Fruit fly (Drosophila melanogaster): ENCODE measurements around the gene CG2260.

CG2260 gene

DNA sequence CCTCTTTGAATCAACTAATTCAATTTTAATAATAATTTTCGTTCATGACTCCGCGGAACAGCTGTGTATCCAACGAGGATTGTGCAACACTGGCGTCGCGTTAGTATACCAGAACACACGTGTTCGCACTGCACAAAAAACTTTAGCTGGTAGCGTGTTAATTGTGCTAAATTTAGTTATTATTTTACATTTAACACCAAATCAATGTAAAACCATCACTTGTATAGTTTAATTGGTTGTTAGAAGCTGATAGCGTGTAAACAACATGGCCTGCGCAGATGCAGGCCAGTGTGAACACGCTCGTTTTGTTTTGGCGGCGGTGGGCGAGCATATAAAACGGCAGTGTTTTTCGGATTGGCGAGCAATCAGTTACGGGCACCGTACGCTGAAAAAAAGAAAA lies 36.3 kb upstream of the CG2260 start, which contains the start of the genes Traf6 and GIIIspla2 (continued):
- TF ChIP-seq sqz (GFP tag; optimal IDR thresholded peaks at IDR 0.05) (no peak), CG31224 (GFP tag; IDR thresholded peaks at IDR 0.05) (peak; percentile 72), NFAT (GFP tag; IDR thresholded peaks at IDR 0.05) (peak; percentile 50; the same call in 1 of the 2 replicates), Ets65A (GFP tag) (peak; percentile 97), CG9609 (GFP tag; optimal IDR thresholded peaks at IDR 0.05) (peak; percentile 59), CG15479 (GFP tag; optimal IDR thresholded peaks at IDR 0.05) (no peak), CG5953 (GFP tag; IDR thresholded peaks at IDR 0.05) (peak; percentile 61; the same call in 1 of the 2 replicates), CG7271 (tag; optimal IDR thresholded peaks at IDR 0.05) (no peak), CG9876 (GFP tag; optimal IDR thresholded peaks at IDR 0.05) (peak; percentile 13), CG11093 (GFP tag; IDR thresholded peaks at IDR 0.05) (peak; percentile 43; the same call in 1 of the 3 replicates), CG1602 (GFP tag; optimal IDR thresholded peaks at IDR 0.05) (peak; percentile 57), pros (GFP tag; optimal IDR thresholded peaks at IDR 0.05) (no peak), CG1603 (tag; optimal IDR thresholded peaks at IDR 0.05) (peak; percentile 90), cato (GFP tag; optimal IDR thresholded peaks at IDR 0.05; ENCODE audit: borderline replicate concordance) (peak; percentile 8), corto (GFP tag; optimal IDR thresholded peaks at IDR 0.05) (no peak), CG7786 (GFP tag; optimal IDR thresholded peaks at IDR 0.05) (peak; percentile 72), Usf (GFP tag; optimal IDR thresholded peaks at IDR 0.05) (peak; percentile 55), Jarid2 (GFP tag; optimal IDR thresholded peaks at IDR 0.05) (peak; percentile 48), CG31388 (GFP tag; optimal IDR thresholded peaks at IDR 0.05) (no peak), CG13624 (GFP tag; optimal IDR thresholded peaks at IDR 0.05) (peak; percentile 56), CG14965 (GFP tag; optimal IDR thresholded peaks at IDR 0.05; ENCODE audit: borderline replicate concordance) (no peak), chm (GFP tag; IDR thresholded peaks at IDR 0.05) (peak; percentile 44; the same call in 1 of the 2 replicates), B-H2 (GFP tag; optimal IDR thresholded peaks at IDR 0.05) (peak; percentile 86), Neu2 (GFP tag; optimal IDR thresholded peaks at IDR 0.05; ENCODE audit: borderline replicate concordance) (no peak), CG1529 (GFP tag; optimal IDR thresholded peaks at IDR 0.05) (no peak), CG15011 (GFP tag; optimal IDR thresholded peaks at IDR 0.05) (no peak), Atf-2 (GFP tag; optimal IDR thresholded peaks at IDR 0.05) (peak; percentile 23), CG12155 (GFP tag; optimal IDR thresholded peaks at IDR 0.05) (peak; percentile 77), CG6654 (GFP tag; optimal IDR thresholded peaks at IDR 0.05) (peak; percentile 25), aop (GFP tag; IDR thresholded peaks at IDR 0.05) (no peak), D19A (tag; optimal IDR thresholded peaks at IDR 0.05) (no peak), fd96Cb (tag; optimal IDR thresholded peaks at IDR 0.05) (peak; percentile 66), CG10979 (tag; optimal IDR thresholded peaks at IDR 0.05) (peak; percentile 67), CG2202 (tag; optimal IDR thresholded peaks at IDR 0.05) (no peak), Six4 (GFP tag; optimal IDR thresholded peaks at IDR 0.05) (peak; percentile 40), CG16779 (GFP tag; IDR thresholded peaks at IDR 0.05) (peak; percentile 24; the same call in 1 of the 2 replicates), GATAe (GFP tag; conservative IDR thresholded peaks at IDR 0.05) (peak; percentile 46; the same call in 1 of the 2 replicates), Dref (GFP tag; IDR thresholded peaks at IDR 0.05) (peak; percentile 31; the same call in 1 of the 2 replicates), dpn (GFP tag; optimal IDR thresholded peaks at IDR 0.05) (peak; percentile 71 to 72), kah (GFP tag; optimal IDR thresholded peaks at IDR 0.05) (no peak), CG10267 (tag; optimal IDR thresholded peaks at IDR 0.05) (peak; percentile 95), CG13424 (tag; optimal IDR thresholded peaks at IDR 0.05) (peak; percentile 83), CG11456 (GFP tag; IDR thresholded peaks at IDR 0.05) (peak; percentile 71; the same call in 2 of the 3 replicates), CG12391 (tag; optimal IDR thresholded peaks at IDR 0.05) (peak; percentile 83), Chrac-16 (GFP tag; optimal IDR thresholded peaks at IDR 0.05) (peak; percentile 60), kni (GFP tag; optimal IDR thresholded peaks at IDR 0.05) (peak; percentile 41), Doc3 (GFP tag; IDR thresholded peaks at IDR 0.05; ENCODE audit: partially characterized antibody) (no peak), ase (GFP tag; IDR thresholded peaks at IDR 0.05) (peak; percentile 55; the same call in 1 of the 3 replicates), Atf6 (GFP tag; IDR thresholded peaks at IDR 0.05) (peak; percentile 73), Sox100B (GFP tag; optimal IDR thresholded peaks at IDR 0.05) (no peak)

Measured in whole organism, embryonic.